Fruit fly (Drosophila melanogaster): Measurements from ENCODE around the gene CG32022.
A peak's percentile ranks its signal among the peaks of the same experiment; 100 is the strongest.

CG32022 gene

DNA sequence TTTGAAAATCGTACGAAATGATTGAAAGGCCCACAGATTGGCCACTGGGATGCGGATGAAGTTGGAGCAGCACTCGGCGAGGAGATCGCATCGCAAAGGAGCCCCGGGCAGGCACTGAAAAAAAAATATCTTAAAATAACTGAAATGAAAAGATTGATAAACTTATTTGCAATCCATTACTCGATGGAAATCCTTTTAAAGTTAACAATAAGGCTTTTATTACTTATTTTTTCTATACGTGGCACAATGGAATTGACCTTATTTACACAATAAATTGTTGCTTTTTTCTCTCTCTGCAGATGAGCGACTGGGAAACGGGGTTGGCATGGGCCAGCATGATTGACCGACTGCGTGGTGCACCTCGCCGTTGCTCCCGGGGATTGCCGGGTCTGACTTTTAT lies 30.2 kb upstream of the CG32022 start (continued):
- no peak for TF ChIP-seq tx (GFP tag; optimal IDR thresholded peaks at IDR 0.05)
- TF ChIP-seq zen2 (GFP tag; IDR thresholded peaks at IDR 0.05; ENCODE audit: partially characterized antibody): no peak
- no peak for TF ChIP-seq sug (tag; optimal IDR thresholded peaks at IDR 0.05)
- no peak for TF ChIP-seq en (GFP tag; optimal IDR thresholded peaks at IDR 0.05)
- no peak for TF ChIP-seq hbn (GFP tag; IDR thresholded peaks at IDR 0.05; ENCODE audit: partially characterized antibody)
- TF ChIP-seq nom (GFP tag; optimal IDR thresholded peaks at IDR 0.05): no peak
- peak; percentile 40 for TF ChIP-seq CG6813 (GFP tag; optimal IDR thresholded peaks at IDR 0.05)
- TF ChIP-seq C15 (GFP tag; IDR thresholded peaks at IDR 0.05): no peak
- peak; percentile 68 for TF ChIP-seq wor (GFP tag; IDR thresholded peaks at IDR 0.05)
- TF ChIP-seq mld (GFP tag; IDR thresholded peaks at IDR 0.05; ENCODE audit: partially characterized antibody): no peak
- no peak for TF ChIP-seq CG9797 (GFP tag; optimal IDR thresholded peaks at IDR 0.05)
- peak; percentile 47 for TF ChIP-seq CG7556 (GFP tag; optimal IDR thresholded peaks at IDR 0.05)
- TF ChIP-seq CG9817 (tag; optimal IDR thresholded peaks at IDR 0.05): no peak
- no peak for TF ChIP-seq CG1832 (GFP tag; optimal IDR thresholded peaks at IDR 0.05)
- no peak for TF ChIP-seq CG9932 (GFP tag; IDR thresholded peaks at IDR 0.05)
- no peak for TF ChIP-seq hth (optimal IDR thresholded peaks at IDR 0.05)
- peak; percentile 23 for TF ChIP-seq CG8944 (GFP tag; optimal IDR thresholded peaks at IDR 0.05)
- TF ChIP-seq crc (GFP tag; optimal IDR thresholded peaks at IDR 0.05): no peak
- TF ChIP-seq Hsf (GFP tag; optimal IDR thresholded peaks at IDR 0.05): peak; percentile 32
- peak; percentile 57 for TF ChIP-seq CG32772 (GFP tag; IDR thresholded peaks at IDR 0.05)
- TF ChIP-seq CG16813 (GFP tag; IDR thresholded peaks at IDR 0.05; ENCODE audit: partially characterized antibody): no peak
- no peak for TF ChIP-seq toy (GFP tag; IDR thresholded peaks at IDR 0.05)
- TF ChIP-seq vfl (GFP tag; optimal IDR thresholded peaks at IDR 0.05): no peak
- TF ChIP-seq Bteb2 (GFP tag; optimal IDR thresholded peaks at IDR 0.05): no peak
- no peak for TF ChIP-seq CG14860 (GFP tag; IDR thresholded peaks at IDR 0.05; ENCODE audit: partially characterized antibody)
- TF ChIP-seq shn (GFP tag; optimal IDR thresholded peaks at IDR 0.05): no peak
- no peak for TF ChIP-seq YL-1 (GFP tag; optimal IDR thresholded peaks at IDR 0.05)
- TF ChIP-seq amos (GFP tag; IDR thresholded peaks at IDR 0.05; ENCODE audit: partially characterized antibody): no peak
- TF ChIP-seq lbe (GFP tag; optimal IDR thresholded peaks at IDR 0.05): no peak
- no peak for TF ChIP-seq dati (GFP tag; IDR thresholded peaks at IDR 0.05)
- TF ChIP-seq CG10543 (GFP tag; optimal IDR thresholded peaks at IDR 0.05): no peak
- TF ChIP-seq sqz (GFP tag; optimal IDR thresholded peaks at IDR 0.05): peak; percentile 25
- TF ChIP-seq CG10366 (GFP tag; IDR thresholded peaks at IDR 0.05): peak; percentile 67
- TF ChIP-seq HLH54F (GFP tag; optimal IDR thresholded peaks at IDR 0.05): no peak

DNA sequence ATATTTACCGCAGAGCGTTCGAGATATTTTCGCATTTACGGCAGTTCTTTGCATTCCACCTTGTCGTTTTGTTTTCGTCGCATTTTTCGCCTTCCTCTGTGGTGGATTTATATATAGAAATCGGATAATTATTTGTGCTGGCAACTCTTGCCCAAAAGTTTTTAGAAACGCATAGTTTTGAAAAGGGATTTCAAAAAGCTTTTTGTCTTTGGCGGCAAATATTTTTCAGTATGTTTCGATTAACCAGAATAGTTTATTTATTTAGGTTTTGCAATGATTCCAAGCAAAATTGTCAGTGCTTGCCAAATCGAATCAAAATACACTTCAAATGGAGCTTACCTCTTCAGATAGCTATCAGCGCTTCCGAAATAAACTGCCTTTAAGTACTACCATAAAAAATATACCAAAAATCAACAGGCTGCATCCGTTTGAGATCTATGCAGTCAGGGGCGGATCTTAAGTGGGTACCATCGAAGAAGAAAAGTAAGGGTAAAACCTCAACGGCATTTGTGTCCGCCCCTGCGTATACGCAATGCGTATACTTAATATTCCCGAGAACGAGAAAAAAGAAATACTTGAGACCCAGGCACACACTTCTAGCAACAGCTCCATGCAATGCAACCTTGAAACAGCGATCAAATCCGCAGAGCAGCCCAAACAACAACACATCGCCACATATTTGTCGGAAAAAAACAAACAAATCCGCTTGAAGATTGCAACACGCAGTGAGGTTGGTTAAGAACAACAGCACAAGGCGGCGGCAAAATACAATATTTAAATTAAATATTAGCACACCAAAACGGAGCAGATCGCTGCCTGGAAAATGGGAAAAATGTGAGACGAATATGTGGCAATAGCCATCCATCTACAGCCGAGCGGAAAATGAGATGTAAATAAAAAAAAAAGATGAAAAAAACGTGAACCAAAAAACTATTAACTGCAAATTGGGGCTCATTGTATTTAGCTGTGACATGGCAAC lies 28.9 kb upstream of the CG32022 start, which contains the start of gene CG13306:
Gene CG13306, minus strand, starts transcription at position 51 of the 979 bp plus-strand sequence.
- TF ChIP-seq Pdp1 (GFP tag; optimal IDR thresholded peaks at IDR 0.05) (peak in 1 of 2 experiments; percentile 61), Blimp-1 (GFP tag; optimal IDR thresholded peaks at IDR 0.05) (no peak), H2.0 (GFP tag; IDR thresholded peaks at IDR 0.05) (peak; percentile 42; the same call in 1 of the 2 replicates), kah (GFP tag; optimal IDR thresholded peaks at IDR 0.05) (peak; percentile 24), Med (GFP tag) (peak; percentile 43), crol (GFP tag; IDR thresholded peaks at IDR 0.05) (no peak), CG7372 (GFP tag; IDR thresholded peaks at IDR 0.05) (peak; percentile 76), CG4707 (GFP tag; optimal IDR thresholded peaks at IDR 0.05) (no peak), prd (optimal IDR thresholded peaks at IDR 0.05) (no peak), prd (GFP tag; IDR thresholded peaks at IDR 0.05) (0 out of 3 replicates have a peak, but pooled peaks have one; percentile 32), abd-A (tag; optimal IDR thresholded peaks at IDR 0.05) (peak; percentile 5), NFAT (GFP tag; IDR thresholded peaks at IDR 0.05) (peak; percentile 39; the same call in 1 of the 2 replicates), Rfx (GFP tag; IDR thresholded peaks at IDR 0.05) (peak; percentile 18; the same call in 1 of the 2 replicates), h (optimal IDR thresholded peaks at IDR 0.05) (no peak), Xrp1 (GFP tag; IDR thresholded peaks at IDR 0.05) (no peak), row (GFP tag; IDR thresholded peaks at IDR 0.05) (peak; percentile 56), sob (GFP tag; IDR thresholded peaks at IDR 0.05) (peak; percentile 44; the same call in 1 of the 2 replicates)
